Worm (Caenorhabditis elegans) whole organism, L4 larva: ENCODE measurements around the gene gcy-6.

Experiments
- F10B5.3 ChIP-seq: sonication (generic microtip); optimal IDR thresholded peaks from 2 replicates; lab custom pipeline; 2016; ENCODE audit warnings: mild to moderate bottlenecking, missing genetic modification characterization, missing compliant biosample characterization
- F26F4.8 ChIP-seq: fragments of 200-800 bp; sonication (Bioruptor generic); conservative IDR thresholded peaks from 2 replicates; pipeline ENCODE4 v1.3.6; 2022; ENCODE audit warnings: missing genetic modification characterization, missing compliant biosample characterization
- F49E8.2 ChIP-seq: sonication (generic microtip); optimal IDR thresholded peaks from 2 replicates; lab custom pipeline; 2016; ENCODE audit warnings: missing compliant biosample characterization, mild to moderate bottlenecking, missing genetic modification characterization, borderline replicate concordance
- T20F7.1 ChIP-seq: fragments of 200-800 bp; sonication (Bioruptor generic); optimal IDR thresholded peaks from 2 replicates; lab custom pipeline; 2018; ENCODE audit warnings: mild to moderate bottlenecking, missing genetic modification characterization, missing compliant biosample characterization
- Y48G9A.11 ChIP-seq: fragments of 200-800 bp; sonication (Bioruptor generic); IDR thresholded peaks from 2 replicates; pipeline ENCODE4 v1.3.6; 2022; ENCODE audit warnings: missing genetic modification reagents, missing genetic modification characterization, missing compliant biosample characterization
- Y5F2A.4 ChIP-seq: fragments of 200-800 bp; sonication (Bioruptor generic); optimal IDR thresholded peaks from 2 replicates; lab custom pipeline; 2018; ENCODE audit warnings: mild to moderate bottlenecking, missing genetic modification characterization, missing compliant biosample characterization
- ZK337.2 ChIP-seq: fragments of 200-800 bp; sonication (Bioruptor generic); IDR thresholded peaks from 2 replicates; pipeline ENCODE4 v1.3.6; 2022; ENCODE audit warnings: missing genetic modification reagents, missing genetic modification characterization, missing compliant biosample characterization
- ZK546.5 ChIP-seq, 2 experiments: sonication (generic microtip); optimal IDR thresholded peaks; 2 replicates each; lab custom pipeline; 2017; ENCODE audit warnings: missing biosample characterization in 2 of 2, missing genetic modification characterization in 2 of 2
- aha-1 ChIP-seq: fragments of 150-350 bp; peaks from one replicate; lab custom pipeline; 2014; ENCODE audit warnings: missing biosample characterization, missing genetic modification characterization
- ceh-20 ChIP-seq: fragments of 200-800 bp; sonication (Bioruptor generic); IDR thresholded peaks from 2 replicates; pipeline ENCODE4 v1.3.6; 2022; ENCODE audit warnings: missing genetic modification reagents, missing genetic modification characterization, missing compliant biosample characterization
- ceh-32 ChIP-seq: sonication (generic microtip); optimal IDR thresholded peaks from 2 replicates; lab custom pipeline; 2016; ENCODE audit warnings: mild to moderate bottlenecking, missing genetic modification characterization, missing compliant biosample characterization; ENCODE audit not compliant: poor library complexity
- ctbp-1 ChIP-seq: fragments of 200-800 bp; sonication (Bioruptor generic); IDR thresholded peaks from 2 replicates; pipeline ENCODE4 v1.3.6; 2022; ENCODE audit warnings: missing genetic modification reagents, missing genetic modification characterization, missing compliant biosample characterization
- daf-12 ChIP-seq: fragments of 150-350 bp; optimal IDR thresholded peaks from 2 replicates; lab custom pipeline; 2014; ENCODE audit warnings: missing biosample characterization, missing genetic modification reagents, missing genetic modification characterization
- daf-16 ChIP-seq, 3 experiments: sonication (generic microtip); optimal IDR thresholded peaks; 2 replicates each; lab custom pipeline; 2016 to 2017; ENCODE audit warnings: missing genetic modification characterization in 3 of 3, missing genetic modification reagents in 3 of 3, mild to moderate bottlenecking in 2 of 3, missing compliant biosample characterization in 2 of 3, missing biosample characterization in 1 of 3, moderate library complexity in 1 of 3
- dmd-6 ChIP-seq: fragments of 200-800 bp; sonication (Bioruptor generic); IDR thresholded peaks from 2 replicates; pipeline ENCODE4 v1.3.6; 2022; ENCODE audit warnings: missing genetic modification reagents, missing genetic modification characterization, missing compliant biosample characterization
- egl-27 ChIP-seq: sonication (generic microtip); optimal IDR thresholded peaks from 3 replicates; lab custom pipeline; 2017; ENCODE audit warnings: missing biosample characterization, missing genetic modification reagents, missing genetic modification characterization
- hmg-1.1 ChIP-seq: fragments of 200-800 bp; sonication (Bioruptor generic); IDR thresholded peaks from 2 replicates; pipeline ENCODE4 v1.3.6; 2022; ENCODE audit warnings: missing genetic modification reagents, missing genetic modification characterization, missing compliant biosample characterization
- lin-29 ChIP-seq: fragments of 200-800 bp; sonication (Bioruptor generic); IDR thresholded peaks from 2 replicates; pipeline ENCODE4 v1.3.6; 2022; ENCODE audit warnings: missing genetic modification reagents, missing genetic modification characterization, missing compliant biosample characterization
- lin-38 ChIP-seq: fragments of 200-800 bp; sonication (Bioruptor generic); IDR thresholded peaks from 2 replicates; pipeline ENCODE4 v1.3.6; 2022; ENCODE audit warnings: missing genetic modification reagents, missing genetic modification characterization, missing compliant biosample characterization
- mxl-3 ChIP-seq: fragments of 200-800 bp; sonication (Bioruptor generic); optimal IDR thresholded peaks from 2 replicates; lab custom pipeline; 2018; ENCODE audit warnings: mild to moderate bottlenecking, missing genetic modification characterization, missing compliant biosample characterization
- nhr-10 ChIP-seq: fragments of 150-350 bp; optimal IDR thresholded peaks from 2 replicates; lab custom pipeline; 2014; ENCODE audit warnings: missing biosample characterization, missing genetic modification characterization
- nhr-41 ChIP-seq: fragments of 200-800 bp; sonication (Bioruptor generic); IDR thresholded peaks from 2 replicates; pipeline ENCODE4 v1.3.6; 2022; ENCODE audit warnings: missing genetic modification reagents, missing genetic modification characterization, missing compliant biosample characterization
- nhr-6 ChIP-seq: fragments of 150-350 bp; optimal IDR thresholded peaks from 2 replicates; lab custom pipeline; 2014; ENCODE audit warnings: missing biosample characterization, missing genetic modification characterization
- pqm-1 ChIP-seq: sonication (generic microtip); optimal IDR thresholded peaks from 2 replicates; lab custom pipeline; 2017; ENCODE audit warnings: missing biosample characterization, missing genetic modification characterization
- sdz-12 ChIP-seq: fragments of 200-800 bp; sonication (Bioruptor generic); optimal IDR thresholded peaks from 2 replicates; lab custom pipeline; 2018; ENCODE audit warnings: mild to moderate bottlenecking, missing genetic modification characterization, missing compliant biosample characterization
- snpc-1.2 ChIP-seq: fragments of 200-800 bp; sonication (Bioruptor generic); IDR thresholded peaks from 2 replicates; pipeline ENCODE4 v1.3.6; 2022; ENCODE audit warnings: missing genetic modification reagents, missing genetic modification characterization, missing compliant biosample characterization
- snpc-4 ChIP-seq: fragments of 150-350 bp; optimal IDR thresholded peaks from 2 replicates; lab custom pipeline; 2014; ENCODE audit warnings: missing biosample characterization, missing genetic modification characterization
- spr-1 ChIP-seq: sonication (generic microtip); optimal IDR thresholded peaks from 2 replicates; lab custom pipeline; 2016; ENCODE audit warnings: mild to moderate bottlenecking, missing genetic modification characterization, missing compliant biosample characterization
- tra-1 ChIP-seq: fragments of 200-800 bp; sonication (Bioruptor generic); IDR thresholded peaks from 2 replicates; pipeline ENCODE4 v1.3.6; 2022; ENCODE audit warnings: missing genetic modification reagents, missing genetic modification characterization, missing compliant biosample characterization
- unc-130 ChIP-seq: sonication (generic microtip); optimal IDR thresholded peaks from 2 replicates; lab custom pipeline; 2016; ENCODE audit warnings: missing genetic modification reagents, missing genetic modification characterization, missing compliant biosample characterization
- unc-62 ChIP-seq, 3 experiments: fragments of 150-350 bp in 1 of 3; sonication (generic microtip); optimal IDR thresholded peaks in 2 of 3; peaks in 1 of 3; 1 replicate in 1 of 3; 2 replicates in 2 of 3; lab custom pipeline; 2014 to 2017; ENCODE audit warnings: missing biosample characterization in 3 of 3, missing genetic modification characterization in 3 of 3, missing genetic modification reagents in 3 of 3, missing genotype in 1 of 3
- zag-1 ChIP-seq: fragments of 150-350 bp; optimal IDR thresholded peaks from 2 replicates; lab custom pipeline; 2014; ENCODE audit warnings: missing biosample characterization, missing genetic modification characterization

Gene gcy-6

ce11 chrV:10319434-10319833, 5.6 kb upstream of the gcy-6 start, which contains the start of gene B0024.11:
Gene B0024.11, minus strand, starts transcription at chrV:10319534.
- TF ChIP-seq tra-1 (GFP tag; lab: Robert Waterston, UW): no peak
- TF ChIP-seq nhr-6 (tag; lab: Kevin White, UChicago): no peak

- TF ChIP-seq lin-29 (GFP tag; lab: Robert Waterston, UW): no peak
- no peak for TF ChIP-seq sdz-12
- TF ChIP-seq egl-27 (tag; lab: Kevin White, UChicago): no peak
- TF ChIP-seq aha-1: peak; percentile 67
- no peak for TF ChIP-seq unc-130
- TF ChIP-seq zag-1 (tag; lab: Kevin White, UChicago): no peak
- TF ChIP-seq snpc-4 (tag; lab: Kevin White, UChicago): no peak
- TF ChIP-seq, all 104 proteins: peak for 1
Measured at ce11 chrV:10317294-10317693, 3.4 kb upstream of the gcy-6 start, which contains the start of gene asps-1. Gene asps-1, minus strand, starts transcription at chrV:10317394.

ce11 chrV:10314371-10314770, 518 bp upstream of the gcy-6 start, which contains the start of gene trx-2:
Gene trx-2, plus strand, starts transcription at chrV:10314671.
- TF ChIP-seq dmd-6 (GFP tag; lab: Robert Waterston, UW) (no peak), spr-1 (tag; lab: Kevin White, UChicago) (no peak), nhr-10 (tag; lab: Kevin White, UChicago) (no peak), F26F4.8 (GFP tag; lab: Robert Waterston, UW) (no peak), ZK546.5 (tag; optimal IDR thresholded peaks at IDR 0.05; lab: Kevin White, UChicago) (no peak), hmg-1.1 (GFP tag; lab: Robert Waterston, UW) (no peak), snpc-1.2 (GFP tag; lab: Robert Waterston, UW) (no peak), daf-12 (tag; lab: Kevin White, UChicago) (no peak), mxl-3 (GFP tag; lab: Kevin White, UChicago) (no peak), ceh-32 (tag; lab: Kevin White, UChicago) (no peak)

ce11 chrV:10307283-10307682, 6.6 kb downstream of the gcy-6 start, which contains the start of gene che-12:
Gene che-12, minus strand, starts transcription at chrV:10307383.
- TF ChIP-seq T20F7.1: no peak

- TF ChIP-seq ctbp-1 (GFP tag; lab: Robert Waterston, UW): no peak
- TF ChIP-seq F49E8.2 (tag; lab: Kevin White, UChicago): no peak
- no peak for TF ChIP-seq egl-27 (tag; lab: Kevin White, UChicago)
- no peak for TF ChIP-seq F10B5.3 (tag; lab: Kevin White, UChicago)
- peak; percentile 15 for TF ChIP-seq pqm-1 (tag; lab: Kevin White, UChicago)
- TF ChIP-seq lin-38: no peak
- no peak for TF ChIP-seq nhr-41
- peak in 1 of 2 experiments; percentile 20 for TF ChIP-seq unc-62 (GFP tag; optimal IDR thresholded peaks at IDR 0.05 in 1 of 2; lab: Kevin White, UChicago)
- no peak for TF ChIP-seq unc-62 (tag; optimal IDR thresholded peaks at IDR 0.05; lab: Kevin White, UChicago)
- no peak for TF ChIP-seq Y48G9A.11 (GFP tag; lab: Robert Waterston, UW)
- no peak for TF ChIP-seq ceh-20 (GFP tag; lab: Robert Waterston, UW)
- no peak for TF ChIP-seq daf-16 (GFP tag; optimal IDR thresholded peaks at IDR 0.05; lab: Kevin White, UChicago)
- no peak for TF ChIP-seq daf-16 (tag; optimal IDR thresholded peaks at IDR 0.05; lab: Kevin White, UChicago)
- TF ChIP-seq ZK337.2 (GFP tag; lab: Robert Waterston, UW): no peak
- TF ChIP-seq Y5F2A.4 (GFP tag; lab: Kevin White, UChicago): no peak
Measured at ce11 chrV:10297099-10297498, 16.8 kb downstream of the gcy-6 start, which contains the start of gene B0024.4. Gene B0024.4, plus strand, starts transcription at chrV:10297399.
